Fruit fly (Drosophila melanogaster): ENCODE measurements around the gene CG13930.
A peak's percentile ranks its signal among the peaks of the same experiment; 100 is the strongest.

- TF ChIP-seq bab1 (GFP tag; optimal IDR thresholded peaks at IDR 0.05) (no peak), Crg-1 (GFP tag; optimal IDR thresholded peaks at IDR 0.05) (no peak), CG1620 (GFP tag; optimal IDR thresholded peaks at IDR 0.05) (no peak), CG7101 (tag; optimal IDR thresholded peaks at IDR 0.05) (no peak), CG11617 (GFP tag; optimal IDR thresholded peaks at IDR 0.05) (no peak), Clk (GFP tag; optimal IDR thresholded peaks at IDR 0.05) (peak; percentile 50), CG5204 (GFP tag; optimal IDR thresholded peaks at IDR 0.05) (peak; percentile 35)
Observed at dm6 chr3L:1628176-1628866, 44.2 kb downstream of the CG13930 start, which contains the start of gene CG13928.
